Fruit fly (Drosophila melanogaster) whole organism, pupa: Measurements from ENCODE around the gene CG42537.

Experiments used
- CG15710 ChIP-seq: fragments of 200-800 bp; sonication (Bioruptor generic); optimal IDR thresholded peaks from 2 replicates; lab custom pipeline; 2018; ENCODE audit warnings: missing biosample characterization, mild to moderate bottlenecking, missing genetic modification characterization, moderate library complexity
- CG32121 ChIP-seq: fragments of 200-800 bp; sonication (Bioruptor generic); IDR thresholded peaks from 2 replicates; pipeline ENCODE4 v1.3.6; 2022; ENCODE audit warnings: missing biosample characterization, missing genetic modification characterization
- CG34367 ChIP-seq: fragments of 200-800 bp; sonication (Bioruptor generic); optimal IDR thresholded peaks from 2 replicates; lab custom pipeline; 2018; ENCODE audit warnings: missing biosample characterization, mild to moderate bottlenecking, missing genetic modification characterization
- Pif1B ChIP-seq: fragments of 200-800 bp; sonication (Bioruptor generic); optimal IDR thresholded peaks from 3 replicates; lab custom pipeline; 2016; ENCODE audit warnings: missing biosample characterization, missing genetic modification characterization
- gl ChIP-seq: fragments of 200-800 bp; sonication (Bioruptor generic); optimal IDR thresholded peaks from 2 replicates; lab custom pipeline; 2018; ENCODE audit warnings: missing biosample characterization, mild to moderate bottlenecking, missing genetic modification characterization

DNA sequence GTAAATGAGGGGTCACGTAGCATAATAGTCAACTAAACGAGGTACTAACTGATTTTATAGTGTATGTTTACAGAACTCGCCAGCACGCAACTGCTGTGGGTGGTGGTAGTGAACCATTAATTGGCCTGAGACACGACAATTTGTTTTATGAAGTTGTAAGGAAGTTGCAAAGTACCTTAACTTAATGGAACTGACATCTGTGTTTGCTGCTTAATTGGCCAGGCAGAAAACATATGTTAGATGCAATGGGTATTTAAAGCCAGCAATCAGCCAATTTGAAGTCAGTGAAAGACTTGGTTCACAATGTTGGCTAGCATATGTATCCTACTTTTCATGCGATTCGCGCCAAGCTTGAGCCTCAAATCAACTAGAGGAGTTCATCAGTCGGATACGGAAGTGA, 35.9 kb upstream of the CG42537 start, which contains the start of gene CG17917:
- TF ChIP-seq CG15710 (tag; lab: Kevin White, UChicago) (no peak), CG32121 (GFP tag; lab: Robert Waterston, UW) (no peak), Pif1B (GFP tag; lab: Kevin White, UChicago) (no peak), gl (no peak), CG34367 (no peak)
